Fruit fly (Drosophila melanogaster): ENCODE measurements around the gene Ip259.

The Ip259 gene

DNA sequence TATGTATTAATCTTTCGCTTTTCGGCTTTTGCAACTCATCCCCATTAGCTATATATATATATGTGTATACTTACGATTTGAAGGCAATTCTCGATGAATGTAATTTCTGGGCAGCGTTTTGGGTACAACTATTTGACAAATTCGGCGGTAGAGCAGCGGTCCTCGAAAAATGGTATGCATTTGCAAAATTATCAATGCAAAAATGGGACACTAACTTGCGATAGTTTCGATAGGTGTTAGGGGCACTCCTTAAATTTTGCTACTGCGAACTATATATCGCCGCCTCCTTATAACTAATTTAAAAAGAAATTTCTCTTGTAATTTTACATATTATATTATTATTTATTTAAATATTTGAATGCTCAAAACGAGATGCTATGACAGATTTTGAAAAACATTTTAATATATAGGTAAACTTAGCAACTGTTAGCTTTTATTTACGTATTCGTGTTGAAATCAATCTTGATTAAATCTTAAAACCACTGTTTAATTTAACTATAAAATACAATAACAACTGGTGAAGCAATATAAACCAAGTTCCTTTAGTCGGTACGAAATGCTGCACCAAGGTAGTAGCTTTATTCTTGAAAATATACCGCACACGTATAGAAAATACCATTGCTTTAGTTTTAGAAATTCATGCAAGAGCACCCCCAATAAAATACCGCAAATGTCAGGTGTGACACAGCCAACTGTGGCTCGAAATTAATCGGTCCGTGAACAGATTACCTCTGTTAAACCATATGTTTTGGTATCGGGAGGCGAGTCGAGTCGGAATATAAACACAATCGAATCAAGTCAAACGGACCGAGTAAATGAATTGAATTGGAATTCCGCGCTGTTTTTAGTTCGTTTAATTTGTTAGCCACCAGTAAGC is 5.3 kb downstream of the Ip259 start, which contains the start of the genes CG5355 and Klp31E (continued):
- TF ChIP-seq zen2 (GFP tag; IDR thresholded peaks at IDR 0.05; ENCODE audit: partially characterized antibody) = peak; percentile 63; the same call in 2 of the 3 replicates
- TF ChIP-seq CG1233 (GFP tag; optimal IDR thresholded peaks at IDR 0.05) = peak; percentile 62
- TF ChIP-seq CG2889 (GFP tag; IDR thresholded peaks at IDR 0.05) = no peak
- peak; percentile 29 for TF ChIP-seq Sry-β (GFP tag; optimal IDR thresholded peaks at IDR 0.05)
- TF ChIP-seq btn (GFP tag; optimal IDR thresholded peaks at IDR 0.05) = no peak
- TF ChIP-seq rib (GFP tag; IDR thresholded peaks at IDR 0.05) = peak; percentile 40; the same call in 1 of the 2 replicates
- TF ChIP-seq CG42726 (GFP tag; IDR thresholded peaks at IDR 0.05; ENCODE audit: partially characterized antibody) = no peak
- no peak for TF ChIP-seq run (tag; optimal IDR thresholded peaks at IDR 0.05)
- TF ChIP-seq ind (GFP tag; optimal IDR thresholded peaks at IDR 0.05) = peak; percentile 55
- TF ChIP-seq CG7786 (GFP tag; optimal IDR thresholded peaks at IDR 0.05) = peak; percentile 43
- TF ChIP-seq Doc2 (GFP tag; IDR thresholded peaks at IDR 0.05) = no peak
- TF ChIP-seq lmd (GFP tag; IDR thresholded peaks at IDR 0.05) = peak; percentile 52
- peak; percentile 65 for TF ChIP-seq Dref (GFP tag; IDR thresholded peaks at IDR 0.05)
- no peak for TF ChIP-seq CG11398 (GFP tag; optimal IDR thresholded peaks at IDR 0.05)
- no peak for TF ChIP-seq ash1 (GFP tag; optimal IDR thresholded peaks at IDR 0.05)
- no peak for TF ChIP-seq D (optimal IDR thresholded peaks at IDR 0.05)
- TF ChIP-seq D (GFP tag; optimal IDR thresholded peaks at IDR 0.05) = peak; percentile 66
- peak; percentile 78 for TF ChIP-seq CG1603 (tag; optimal IDR thresholded peaks at IDR 0.05)
- no peak for TF ChIP-seq CG4730 (GFP tag; IDR thresholded peaks at IDR 0.05)
- peak; percentile 43; the same call in 1 of the 2 replicates for TF ChIP-seq CG14667 (GFP tag; IDR thresholded peaks at IDR 0.05)
- no peak for TF ChIP-seq CG5180 (GFP tag; optimal IDR thresholded peaks at IDR 0.05)
- TF ChIP-seq sd (tag; optimal IDR thresholded peaks at IDR 0.05) = no peak
- TF ChIP-seq CG7271 (tag; optimal IDR thresholded peaks at IDR 0.05) = no peak
- peak; percentile 70; the same call in 1 of the 4 replicates for TF ChIP-seq chinmo (GFP tag; IDR thresholded peaks at IDR 0.05; ENCODE audit: partially characterized antibody)
- TF ChIP-seq zen (tag; optimal IDR thresholded peaks at IDR 0.05) = peak; percentile 71
- TF ChIP-seq CG1832 (GFP tag; optimal IDR thresholded peaks at IDR 0.05) = no peak

DNA sequence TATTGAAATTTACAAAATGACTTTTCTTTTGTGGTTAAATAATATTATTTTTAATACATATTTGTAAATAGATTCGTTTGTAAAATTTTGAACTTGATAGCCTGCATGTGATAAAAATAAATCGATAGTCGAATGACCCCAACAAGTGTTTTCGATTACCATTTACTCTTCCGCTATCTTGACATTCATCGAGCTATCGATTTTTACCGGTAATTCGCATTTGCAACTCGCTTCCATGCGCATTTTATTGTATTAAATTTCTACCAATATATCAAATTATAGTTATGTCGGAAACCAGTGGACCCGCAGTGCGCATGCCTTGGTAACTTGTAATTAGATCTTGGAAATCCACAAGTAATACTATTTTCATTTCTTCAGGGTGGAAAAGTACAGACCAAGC is 10.8 kb downstream of the Ip259 start, which contains the start of gene RfC3:
TSS of gene RfC3 (plus strand) at position 210 of the 400 bp plus-strand sequence.
- TF ChIP-seq Sry-β (GFP tag; optimal IDR thresholded peaks at IDR 0.05) = no peak
- TF ChIP-seq ham (GFP tag; IDR thresholded peaks at IDR 0.05) = no peak
- no peak for TF ChIP-seq CG18476 (GFP tag; optimal IDR thresholded peaks at IDR 0.05)
- TF ChIP-seq D (optimal IDR thresholded peaks at IDR 0.05) = no peak
- no peak for TF ChIP-seq D (GFP tag; optimal IDR thresholded peaks at IDR 0.05)
- no peak for TF ChIP-seq gcm2 (GFP tag; optimal IDR thresholded peaks at IDR 0.05)
- TF ChIP-seq corto (GFP tag; optimal IDR thresholded peaks at IDR 0.05) = no peak
- TF ChIP-seq CG17612 (GFP tag; IDR thresholded peaks at IDR 0.05) = no peak
- TF ChIP-seq Atf3 (GFP tag; optimal IDR thresholded peaks at IDR 0.05) = no peak
- no peak for TF ChIP-seq Blimp-1 (GFP tag; optimal IDR thresholded peaks at IDR 0.05)
- no peak for TF ChIP-seq CG11504 (tag; optimal IDR thresholded peaks at IDR 0.05)
- no peak for TF ChIP-seq her (GFP tag; optimal IDR thresholded peaks at IDR 0.05)
- no peak for TF ChIP-seq CG11247 (GFP tag; IDR thresholded peaks at IDR 0.05)
- TF ChIP-seq CG13424 (tag; optimal IDR thresholded peaks at IDR 0.05) = no peak
- TF ChIP-seq CG1024 (GFP tag; IDR thresholded peaks at IDR 0.05) = no peak
- TF ChIP-seq CG30020 (tag; optimal IDR thresholded peaks at IDR 0.05) = peak; percentile 92
- TF ChIP-seq schlank (tag; optimal IDR thresholded peaks at IDR 0.05) = no peak
- no peak for TF ChIP-seq cad (GFP tag; optimal IDR thresholded peaks at IDR 0.05)
- no peak for TF ChIP-seq klu (GFP tag; IDR thresholded peaks at IDR 0.05)
- TF ChIP-seq mam (GFP tag; optimal IDR thresholded peaks at IDR 0.05) = no peak
- TF ChIP-seq CG14710 (tag; optimal IDR thresholded peaks at IDR 0.05) = no peak
- no peak for TF ChIP-seq CG15011 (GFP tag; optimal IDR thresholded peaks at IDR 0.05)
- no peak for TF ChIP-seq CTCF (GFP tag; optimal IDR thresholded peaks at IDR 0.05)
- no peak for TF ChIP-seq fd3F (GFP tag; optimal IDR thresholded peaks at IDR 0.05)
- no peak for TF ChIP-seq CG18619 (GFP tag; optimal IDR thresholded peaks at IDR 0.05)
- TF ChIP-seq CG9215 (GFP tag; IDR thresholded peaks at IDR 0.05) = no peak
- no peak for TF ChIP-seq CG4617 (GFP tag; optimal IDR thresholded peaks at IDR 0.05; ENCODE audit: borderline replicate concordance)
